Worm (Caenorhabditis elegans) whole organism, young adult: ENCODE data around the gene fut-5.

Source experiments
- B0019.2 ChIP-seq: fragments of 200-800 bp; sonication (Bioruptor generic); conservative IDR thresholded peaks from 2 replicates; pipeline ENCODE4 v1.3.6; 2022; ENCODE audit warnings: missing genetic modification reagents, missing genetic modification characterization, missing compliant biosample characterization
- B0035.1 ChIP-seq: sonication (generic microtip); optimal IDR thresholded peaks from 2 replicates; lab custom pipeline; 2016; ENCODE audit warnings: missing genetic modification characterization, mild to moderate bottlenecking, missing compliant biosample characterization, missing genotype, missing genetic modification reagents
- B0261.1 ChIP-seq: sonication (generic microtip); optimal IDR thresholded peaks from 2 replicates; lab custom pipeline; 2016; ENCODE audit warnings: mild to moderate bottlenecking, missing genetic modification characterization, moderate library complexity, missing compliant biosample characterization
- D2030.7 ChIP-seq: fragments of 200-800 bp; sonication (Bioruptor generic); IDR thresholded peaks from 2 replicates; pipeline ENCODE4 v1.3.6; 2022; ENCODE audit warnings: missing genetic modification reagents, missing genetic modification characterization, missing compliant biosample characterization
- F49E8.2 ChIP-seq: sonication (generic microtip); optimal IDR thresholded peaks from 3 replicates; lab custom pipeline; 2017; ENCODE audit warnings: missing genetic modification characterization, mild to moderate bottlenecking, missing compliant biosample characterization, antibody characterized with exemption, moderate library complexity; ENCODE audit not compliant: insufficient read depth
- K11D2.4 ChIP-seq: fragments of 200-800 bp; sonication (Bioruptor generic); IDR thresholded peaks from 2 replicates; pipeline ENCODE4 v1.3.6; 2022; ENCODE audit warnings: missing genetic modification reagents, missing genetic modification characterization, missing compliant biosample characterization
- T07F8.4 ChIP-seq: sonication (generic microtip); optimal IDR thresholded peaks from 2 replicates; lab custom pipeline; 2016; ENCODE audit warnings: mild to moderate bottlenecking, missing genetic modification characterization, moderate library complexity, missing compliant biosample characterization
- Y53F4B.3 ChIP-seq: fragments of 200-800 bp; sonication (Bioruptor generic); IDR thresholded peaks from 2 replicates; pipeline ENCODE4 v1.3.6; 2022; ENCODE audit warnings: missing genetic modification reagents, missing genetic modification characterization, missing compliant biosample characterization
- ZK185.1 ChIP-seq: sonication (generic microtip); optimal IDR thresholded peaks from 2 replicates; lab custom pipeline; 2016; ENCODE audit warnings: mild to moderate bottlenecking, missing genetic modification characterization, missing compliant biosample characterization; ENCODE audit not compliant: poor library complexity, severe bottlenecking
- athp-1 ChIP-seq: sonication (generic microtip); optimal IDR thresholded peaks from 2 replicates; lab custom pipeline; 2017; ENCODE audit warnings: mild to moderate bottlenecking, missing genetic modification characterization, missing compliant biosample characterization
- attf-5 ChIP-seq: fragments of 200-800 bp; sonication (Bioruptor generic); optimal IDR thresholded peaks from 2 replicates; lab custom pipeline; 2018; ENCODE audit warnings: mild to moderate bottlenecking, missing genetic modification characterization, missing compliant biosample characterization
- bed-1 ChIP-seq: fragments of 200-800 bp; sonication (Bioruptor generic); IDR thresholded peaks from 2 replicates; pipeline ENCODE4 v1.3.6; 2022; ENCODE audit warnings: missing genetic modification reagents, missing genetic modification characterization, missing compliant biosample characterization
- cebp-1 ChIP-seq, 2 experiments: fragments of 200-800 bp in 1 of 2; sonication (Bioruptor generic) in 1 of 2; sonication (generic microtip) in 1 of 2; IDR thresholded peaks in 1 of 2; optimal IDR thresholded peaks in 1 of 2; 2 replicates each; pipeline versions ENCODE4 v1.3.6 to Lab custom; 2017 to 2022; ENCODE audit warnings: missing compliant biosample characterization in 2 of 2, missing genetic modification characterization in 2 of 2, mild to moderate bottlenecking in 1 of 2, missing genetic modification reagents in 1 of 2, moderate library complexity in 1 of 2
- cebp-2 ChIP-seq: fragments of 200-800 bp; sonication (Bioruptor generic); IDR thresholded peaks from 2 replicates; pipeline ENCODE4 v1.3.6; 2022; ENCODE audit warnings: missing genetic modification characterization, missing compliant biosample characterization
- ceh-100 ChIP-seq: fragments of 200-800 bp; sonication (Bioruptor generic); IDR thresholded peaks from 2 replicates; pipeline ENCODE4 v1.3.6; 2022; ENCODE audit warnings: missing genetic modification reagents, missing genetic modification characterization, missing compliant biosample characterization
- ceh-58 ChIP-seq: fragments of 200-800 bp; sonication (Bioruptor generic); IDR thresholded peaks from 2 replicates; pipeline ENCODE4 v1.3.6; 2022; ENCODE audit warnings: missing genetic modification characterization, missing compliant biosample characterization
- ceh-91 ChIP-seq: fragments of 200-800 bp; sonication (Bioruptor generic); IDR thresholded peaks from 2 replicates; pipeline ENCODE4 v1.3.6; 2022; ENCODE audit warnings: missing genetic modification reagents, missing genetic modification characterization, missing compliant biosample characterization
- dox-1 ChIP-seq: fragments of 200-800 bp; sonication (Bioruptor generic); IDR thresholded peaks from 2 replicates; pipeline ENCODE4 v1.3.6; 2022; ENCODE audit warnings: missing genetic modification reagents, missing genetic modification characterization, missing compliant biosample characterization
- dpff-1 ChIP-seq: sonication (generic microtip); optimal IDR thresholded peaks from 2 replicates; lab custom pipeline; 2017; ENCODE audit warnings: mild to moderate bottlenecking, missing genetic modification characterization, missing compliant biosample characterization
- dpl-1 ChIP-seq: fragments of 150-350 bp; optimal IDR thresholded peaks from 2 replicates; lab custom pipeline; 2014; ENCODE audit warnings: missing biosample characterization, missing genetic modification reagents, missing genetic modification characterization
- egrh-3 ChIP-seq: fragments of 200-800 bp; sonication (Bioruptor generic); IDR thresholded peaks from 2 replicates; pipeline ENCODE4 v1.3.6; 2022; ENCODE audit warnings: missing genetic modification reagents, missing genetic modification characterization, missing compliant biosample characterization
- ets-4 ChIP-seq: fragments of 200-800 bp; sonication (Bioruptor generic); optimal IDR thresholded peaks from 2 replicates; lab custom pipeline; 2018; ENCODE audit warnings: mild to moderate bottlenecking, missing genetic modification characterization, missing compliant biosample characterization
- gei-17 ChIP-seq: fragments of 200-800 bp; sonication (Bioruptor generic); optimal IDR thresholded peaks from 2 replicates; lab custom pipeline; 2018; ENCODE audit warnings: mild to moderate bottlenecking, missing genetic modification characterization, missing compliant biosample characterization
- hlh-26 ChIP-seq: fragments of 200-800 bp; sonication (Bioruptor generic); conservative IDR thresholded peaks from 2 replicates; pipeline ENCODE4 v1.3.6; 2022; ENCODE audit warnings: missing genetic modification reagents, missing genetic modification characterization, missing compliant biosample characterization
- hmg-1.2 ChIP-seq: fragments of 200-800 bp; sonication (Bioruptor generic); IDR thresholded peaks from 2 replicates; pipeline ENCODE4 v1.3.6; 2022; ENCODE audit warnings: missing genetic modification reagents, missing genetic modification characterization, missing compliant biosample characterization
- hrde-1 ChIP-seq: sonication (generic microtip); optimal IDR thresholded peaks from 2 replicates; lab custom pipeline; 2016; ENCODE audit warnings: missing genetic modification characterization, mild to moderate bottlenecking, missing compliant biosample characterization, moderate library complexity, missing genotype, missing genetic modification reagents, borderline replicate concordance
- let-607 ChIP-seq, 2 experiments: fragments of 200-800 bp in 1 of 2; sonication (Bioruptor generic) in 1 of 2; sonication (generic microtip) in 1 of 2; optimal IDR thresholded peaks; 2 replicates each; lab custom pipeline; 2016 to 2018; ENCODE audit warnings: mild to moderate bottlenecking in 2 of 2, missing compliant biosample characterization in 2 of 2, missing genetic modification characterization in 2 of 2, moderate library complexity in 2 of 2, missing genotype in 1 of 2
- lin-40 ChIP-seq: sonication (generic microtip); optimal IDR thresholded peaks from 2 replicates; lab custom pipeline; 2016; ENCODE audit warnings: missing genetic modification characterization, mild to moderate bottlenecking, missing compliant biosample characterization, missing genotype, missing genetic modification reagents
- lin-54 ChIP-seq: fragments of 200-800 bp; sonication (Bioruptor generic); optimal IDR thresholded peaks from 2 replicates; lab custom pipeline; 2018; ENCODE audit warnings: mild to moderate bottlenecking, missing genetic modification characterization, missing compliant biosample characterization
- lir-1 ChIP-seq: fragments of 200-800 bp; sonication (Bioruptor generic); conservative IDR thresholded peaks from 2 replicates; pipeline ENCODE4 v1.3.6; 2022; ENCODE audit warnings: missing genetic modification reagents, missing genetic modification characterization, missing compliant biosample characterization
- mel-28 ChIP-seq: sonication (generic microtip); optimal IDR thresholded peaks from 2 replicates; lab custom pipeline; 2016; ENCODE audit warnings: borderline replicate concordance, mild to moderate bottlenecking, missing genetic modification characterization, missing compliant biosample characterization
- nfya-2 ChIP-seq: fragments of 200-800 bp; sonication (Bioruptor generic); IDR thresholded peaks from 2 replicates; pipeline ENCODE4 v1.3.6; 2022; ENCODE audit warnings: missing genetic modification reagents, missing genetic modification characterization, missing compliant biosample characterization
- nfyb-1 ChIP-seq: fragments of 200-800 bp; sonication (Bioruptor generic); IDR thresholded peaks from 2 replicates; pipeline ENCODE4 v1.3.6; 2022; ENCODE audit warnings: missing genetic modification reagents, missing genetic modification characterization, missing compliant biosample characterization
- pbrm-1 ChIP-seq: fragments of 200-800 bp; sonication (Bioruptor generic); IDR thresholded peaks from 2 replicates; pipeline ENCODE4 v1.3.6; 2022; ENCODE audit warnings: missing genetic modification reagents, missing genetic modification characterization, missing compliant biosample characterization
- snpc-1.3 ChIP-seq: sonication (generic microtip); optimal IDR thresholded peaks from 2 replicates; lab custom pipeline; 2017; ENCODE audit warnings: missing genetic modification characterization, mild to moderate bottlenecking, missing compliant biosample characterization, antibody characterized with exemption, moderate library complexity, missing genotype, missing genetic modification reagents; ENCODE audit not compliant: insufficient read depth
- snpc-3.4 ChIP-seq: sonication (generic microtip); optimal IDR thresholded peaks from 2 replicates; lab custom pipeline; 2017; ENCODE audit warnings: missing genetic modification characterization, mild to moderate bottlenecking, missing compliant biosample characterization, antibody characterized with exemption, moderate library complexity, missing genotype, missing genetic modification reagents
- somi-1 ChIP-seq: fragments of 200-800 bp; sonication (Bioruptor generic); optimal IDR thresholded peaks from 2 replicates; lab custom pipeline; 2018; ENCODE audit warnings: mild to moderate bottlenecking, missing genetic modification characterization, missing compliant biosample characterization
- tbx-9 ChIP-seq: sonication (generic microtip); optimal IDR thresholded peaks from 2 replicates; lab custom pipeline; 2016; ENCODE audit warnings: borderline replicate concordance, missing genetic modification characterization, inconsistent platforms, missing compliant biosample characterization
- unc-62 ChIP-seq: fragments of 150-350 bp; optimal IDR thresholded peaks from 2 replicates; lab custom pipeline; 2014; ENCODE audit warnings: missing biosample characterization, missing genetic modification reagents, missing genetic modification characterization
- xnd-1 ChIP-seq: sonication (generic microtip); optimal IDR thresholded peaks from 2 replicates; lab custom pipeline; 2016; ENCODE audit warnings: missing genotype, missing genetic modification reagents, missing genetic modification characterization, missing compliant biosample characterization
- ztf-26 ChIP-seq: sonication (generic microtip); optimal IDR thresholded peaks from 2 replicates; lab custom pipeline; 2017; ENCODE audit warnings: missing genetic modification characterization, missing compliant biosample characterization
- ztf-28 ChIP-seq: fragments of 200-800 bp; sonication (Bioruptor generic); IDR thresholded peaks from 2 replicates; pipeline ENCODE4 v1.3.6; 2022; ENCODE audit warnings: missing genetic modification reagents, missing genetic modification characterization, missing compliant biosample characterization
- ztf-3 ChIP-seq: fragments of 200-800 bp; sonication (Bioruptor generic); optimal IDR thresholded peaks from 2 replicates; lab custom pipeline; 2018; ENCODE audit warnings: mild to moderate bottlenecking, missing genetic modification characterization, missing compliant biosample characterization

Gene fut-5

DNA sequence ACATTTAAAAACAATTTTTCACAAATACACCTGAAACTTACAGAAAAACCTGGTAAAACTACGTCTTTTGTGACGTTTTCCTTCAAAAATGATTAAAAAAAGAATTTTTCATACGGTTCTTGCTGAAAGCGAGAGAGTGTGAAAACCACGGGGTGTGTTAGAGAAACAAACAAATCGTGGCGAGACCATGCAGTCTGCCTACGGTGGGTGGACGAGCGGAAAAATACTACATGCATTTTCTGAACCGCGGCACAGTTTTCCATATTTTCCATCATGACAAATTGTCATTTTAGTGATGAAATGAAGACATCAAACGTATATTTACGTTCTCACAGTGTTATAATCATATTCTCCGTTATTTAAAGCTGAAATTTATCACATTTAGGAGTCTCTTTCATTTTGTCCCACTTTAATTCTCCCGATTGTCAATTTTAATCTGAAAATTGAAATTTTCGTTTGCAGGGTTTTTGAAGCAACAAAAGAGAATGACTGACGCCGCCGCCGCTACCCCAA lies 38.9 kb upstream of the fut-5 start, which contains the start of the genes F10G7.9 and tsn-1 (continued):
- TF ChIP-seq pbrm-1 (GFP tag; lab: Robert Waterston, UW) (peak; percentile 25; the same call in 1 of the 2 replicates), F49E8.2 (tag; lab: Kevin White, UChicago) (peak; percentile 6), K11D2.4 (GFP tag; lab: Robert Waterston, UW) (no peak), egrh-3 (GFP tag; lab: Robert Waterston, UW) (no peak), attf-5 (GFP tag; lab: Kevin White, UChicago) (peak; percentile 58), B0035.1 (tag; lab: Kevin White, UChicago) (no peak), D2030.7 (GFP tag; lab: Robert Waterston, UW) (peak; percentile 41; the same call in 1 of the 2 replicates), lin-40 (tag; lab: Kevin White, UChicago) (no peak), T07F8.4 (tag; lab: Kevin White, UChicago) (no peak), ets-4 (GFP tag; lab: Kevin White, UChicago) (no peak), ceh-91 (GFP tag; lab: Robert Waterston, UW) (0 out of 2 replicates have a peak, but pooled peaks have one; percentile 33), ceh-58 (GFP tag; lab: Robert Waterston, UW) (no peak), dpl-1 (GFP tag; lab: Kevin White, UChicago) (peak; percentile 52), snpc-3.4 (peak; percentile 74), nfyb-1 (GFP tag; lab: Robert Waterston, UW) (peak; percentile 33; the same call in 1 of the 2 replicates), let-607 (tag; optimal IDR thresholded peaks at IDR 0.05; lab: Kevin White, UChicago) (peak; percentile 98 to 99), B0261.1 (tag; lab: Kevin White, UChicago) (no peak), ceh-100 (peak; percentile 50; the same call in 1 of the 2 replicates), gei-17 (no peak), somi-1 (GFP tag; lab: Kevin White, UChicago) (no peak), xnd-1 (tag; lab: Kevin White, UChicago) (peak; percentile 12), tbx-9 (no peak), cebp-1 (GFP tag; IDR thresholded peaks at IDR 0.05; lab: Robert Waterston, UW) (no peak), cebp-1 (tag; optimal IDR thresholded peaks at IDR 0.05; lab: Kevin White, UChicago) (peak; percentile 38), cebp-2 (GFP tag; lab: Robert Waterston, UW) (no peak), dpff-1 (no peak), ztf-3 (GFP tag; lab: Kevin White, UChicago) (no peak), B0019.2 (GFP tag; lab: Robert Waterston, UW) (no peak), hrde-1 (no peak), hmg-1.2 (GFP tag; lab: Robert Waterston, UW) (peak; percentile 79), dox-1 (GFP tag; lab: Robert Waterston, UW) (peak; percentile 88), athp-1 (tag; lab: Kevin White, UChicago) (no peak), bed-1 (GFP tag; lab: Robert Waterston, UW) (no peak), lin-54 (GFP tag; lab: Kevin White, UChicago) (peak; percentile 68), snpc-1.3 (tag; lab: Kevin White, UChicago) (peak; percentile 47), ZK185.1 (tag; lab: Kevin White, UChicago) (peak; percentile 16), ztf-28 (GFP tag; lab: Robert Waterston, UW) (no peak), unc-62 (GFP tag; lab: Kevin White, UChicago) (no peak), Y53F4B.3 (GFP tag; lab: Robert Waterston, UW) (no peak), mel-28 (tag; lab: Kevin White, UChicago) (no peak), nfya-2 (GFP tag; lab: Robert Waterston, UW) (no peak), hlh-26 (GFP tag; lab: Robert Waterston, UW) (no peak), lir-1 (no peak), ztf-26 (tag; lab: Kevin White, UChicago) (no peak)
- TF ChIP-seq, all 124 proteins: peak for 28
